Worm (Caenorhabditis elegans) whole organism, L4 larva: ENCODE data around the gene Y57G7A.6.

ENCODE experiments used
- T26A8.4 ChIP-seq: fragments of 200-800 bp; sonication (Bioruptor generic); IDR thresholded peaks from 2 replicates; pipeline ENCODE4 v1.3.6; 2022; ENCODE audit warnings: missing genetic modification characterization, missing compliant biosample characterization
- ceh-28 ChIP-seq: fragments of 150-350 bp; optimal IDR thresholded peaks from 2 replicates; lab custom pipeline; 2014; ENCODE audit warnings: missing biosample characterization, missing genetic modification reagents, missing genetic modification characterization
- daf-12 ChIP-seq: fragments of 150-350 bp; optimal IDR thresholded peaks from 2 replicates; lab custom pipeline; 2014; ENCODE audit warnings: missing biosample characterization, missing genetic modification reagents, missing genetic modification characterization
- daf-19 ChIP-seq: fragments of 200-800 bp; sonication (Bioruptor generic); conservative IDR thresholded peaks from 2 replicates; pipeline ENCODE4 v1.3.6; 2022; ENCODE audit warnings: missing genetic modification characterization, missing compliant biosample characterization
- dmd-6 ChIP-seq: fragments of 200-800 bp; sonication (Bioruptor generic); IDR thresholded peaks from 2 replicates; pipeline ENCODE4 v1.3.6; 2022; ENCODE audit warnings: missing genetic modification reagents, missing genetic modification characterization, missing compliant biosample characterization
- dpl-1 ChIP-seq: fragments of 150-350 bp; optimal IDR thresholded peaks from 2 replicates; lab custom pipeline; 2014; ENCODE audit warnings: missing biosample characterization, missing genetic modification reagents, missing genetic modification characterization
- lin-39 ChIP-seq: fragments of 150-350 bp; optimal IDR thresholded peaks from 2 replicates; lab custom pipeline; 2014; ENCODE audit warnings: missing biosample characterization, missing genetic modification reagents, missing genetic modification characterization
- mxl-3 ChIP-seq: fragments of 200-800 bp; sonication (Bioruptor generic); optimal IDR thresholded peaks from 2 replicates; lab custom pipeline; 2018; ENCODE audit warnings: mild to moderate bottlenecking, missing genetic modification characterization, missing compliant biosample characterization
- nhr-25 ChIP-seq: sonication (generic microtip); optimal IDR thresholded peaks from 2 replicates; lab custom pipeline; 2017; ENCODE audit warnings: missing genetic modification characterization, mild to moderate bottlenecking, missing compliant biosample characterization, antibody characterized with exemption, moderate library complexity, borderline replicate concordance; ENCODE audit not compliant: insufficient read depth
- nhr-76 ChIP-seq: fragments of 150-350 bp; optimal IDR thresholded peaks from 2 replicates; lab custom pipeline; 2014; ENCODE audit warnings: missing biosample characterization, missing genetic modification characterization
- set-16 ChIP-seq: fragments of 200-800 bp; sonication (Bioruptor generic); IDR thresholded peaks from 2 replicates; pipeline ENCODE4 v1.3.6; 2022; ENCODE audit warnings: missing genetic modification reagents, missing genetic modification characterization, missing compliant biosample characterization
- vab-7 ChIP-seq: fragments of 200-800 bp; sonication (Bioruptor generic); IDR thresholded peaks from 2 replicates; pipeline ENCODE4 v1.3.6; 2022; ENCODE audit warnings: missing genetic modification reagents, missing genetic modification characterization, missing compliant biosample characterization

- TF ChIP-seq daf-19 (GFP tag; lab: Robert Waterston, UW): no peak
- peak; percentile 18; the same call in 1 of the 2 replicates for TF ChIP-seq set-16 (GFP tag; lab: Robert Waterston, UW)
- no peak for TF ChIP-seq nhr-25 (tag; lab: Kevin White, UChicago)
- no peak for TF ChIP-seq dpl-1 (GFP tag; lab: Kevin White, UChicago)
- no peak for TF ChIP-seq vab-7 (GFP tag; lab: Robert Waterston, UW)
- no peak for TF ChIP-seq dmd-6 (GFP tag; lab: Robert Waterston, UW)
- no peak for TF ChIP-seq daf-12 (tag; lab: Kevin White, UChicago)
- no peak for TF ChIP-seq mxl-3 (GFP tag; lab: Kevin White, UChicago)
- no peak for TF ChIP-seq ceh-28
- no peak for TF ChIP-seq nhr-76
- no peak for TF ChIP-seq T26A8.4 (GFP tag; lab: Robert Waterston, UW)
- TF ChIP-seq lin-39 (tag; lab: Kevin White, UChicago): no peak
These were observed 429 bp downstream of the Y57G7A.6 start for ce11 chrII:1284985-1285384.
